Fruit fly (Drosophila melanogaster) whole organism, prepupa: Measurements from ENCODE around the gene Acp65Aa.
A peak's percentile ranks its signal among the peaks of the same experiment; 100 is the strongest.

ENCODE experiments used
- Blimp-1 ChIP-seq: fragments of 200-800 bp; sonication (Bioruptor generic); optimal IDR thresholded peaks from 3 replicates; lab custom pipeline; 2017; ENCODE audit warnings: missing biosample characterization, missing genetic modification characterization, mild to moderate bottlenecking, moderate library complexity, missing genetic modification reagents
- CG10631 ChIP-seq: fragments of 200-800 bp; sonication (Bioruptor generic); optimal IDR thresholded peaks from 2 replicates; lab custom pipeline; 2016; ENCODE audit warnings: missing biosample characterization, missing genetic modification characterization
- CG11294 ChIP-seq: fragments of 200-800 bp; sonication (Bioruptor generic); IDR thresholded peaks from 2 replicates; pipeline ENCODE4 v1.3.6; 2022; ENCODE audit warnings: missing biosample characterization, missing genetic modification characterization
- CG11762 ChIP-seq: fragments of 200-800 bp; sonication (Bioruptor generic); optimal IDR thresholded peaks from 3 replicates; lab custom pipeline; 2016; ENCODE audit warnings: missing biosample characterization, missing genetic modification characterization; ENCODE audit not compliant: insufficient read depth
- CG11902 ChIP-seq: fragments of 200-800 bp; sonication (Bioruptor generic); optimal IDR thresholded peaks from 3 replicates; lab custom pipeline; 2016; ENCODE audit warnings: missing biosample characterization, missing genetic modification characterization
- CG15336 ChIP-seq: fragments of 200-800 bp; sonication (Bioruptor generic); IDR thresholded peaks from 2 replicates; pipeline ENCODE4 v1.3.6; 2022; ENCODE audit warnings: missing biosample characterization, missing genetic modification characterization
- CG1621 ChIP-seq: fragments of 200-800 bp; sonication (Bioruptor generic); optimal IDR thresholded peaks from 3 replicates; lab custom pipeline; 2018; ENCODE audit warnings: missing biosample characterization, mild to moderate bottlenecking, missing genetic modification characterization
- CG3032 ChIP-seq: fragments of 200-800 bp; optimal IDR thresholded peaks from 2 replicates; lab custom pipeline; 2019; ENCODE audit warnings: missing biosample characterization, mild to moderate bottlenecking, missing genetic modification characterization, moderate library complexity
- CG34406 ChIP-seq: fragments of 200-800 bp; sonication (Bioruptor generic); optimal IDR thresholded peaks from 3 replicates; lab custom pipeline; 2016; ENCODE audit warnings: missing biosample characterization, missing genetic modification characterization
- CG3919 ChIP-seq: fragments of 200-800 bp; sonication (Bioruptor generic); optimal IDR thresholded peaks from 3 replicates; lab custom pipeline; 2016; ENCODE audit warnings: missing biosample characterization, missing genetic modification characterization
- CG4318 ChIP-seq: fragments of 200-800 bp; sonication (Bioruptor generic); optimal IDR thresholded peaks from 3 replicates; lab custom pipeline; 2017; ENCODE audit warnings: missing biosample characterization, mild to moderate bottlenecking, missing genetic modification characterization
- CG6163 ChIP-seq: fragments of 200-800 bp; sonication (Bioruptor generic); IDR thresholded peaks from 3 replicates; pipeline ENCODE4 v1.3.6; 2022; ENCODE audit warnings: missing biosample characterization, missing genetic modification characterization
- CG6276 ChIP-seq: fragments of 200-800 bp; sonication (Bioruptor generic); optimal IDR thresholded peaks from 2 replicates; lab custom pipeline; 2017; ENCODE audit warnings: missing biosample characterization, mild to moderate bottlenecking, missing genetic modification characterization
- CG6792 ChIP-seq: fragments of 200-800 bp; sonication (Bioruptor generic); optimal IDR thresholded peaks from 3 replicates; lab custom pipeline; 2016; ENCODE audit warnings: missing biosample characterization, missing genetic modification characterization
- CG6808 ChIP-seq: fragments of 200-800 bp; sonication (Bioruptor generic); optimal IDR thresholded peaks from 3 replicates; lab custom pipeline; 2017; ENCODE audit warnings: missing biosample characterization, missing genetic modification characterization, mild to moderate bottlenecking, moderate library complexity, missing genetic modification reagents
- CG6854 ChIP-seq: fragments of 200-800 bp; sonication (Bioruptor generic); optimal IDR thresholded peaks from 2 replicates; lab custom pipeline; 2017; ENCODE audit warnings: missing biosample characterization, mild to moderate bottlenecking, missing genetic modification characterization
- CG7368 ChIP-seq: fragments of 200-800 bp; sonication (Bioruptor generic); optimal IDR thresholded peaks from 3 replicates; lab custom pipeline; 2016; ENCODE audit warnings: missing biosample characterization, missing genetic modification characterization
- CG8119 ChIP-seq: fragments of 200-800 bp; sonication (Bioruptor generic); IDR thresholded peaks from 3 replicates; pipeline ENCODE4 v1.3.6; 2022; ENCODE audit warnings: missing biosample characterization, missing genetic modification characterization
- CG8319 ChIP-seq: fragments of 200-800 bp; sonication (Bioruptor generic); optimal IDR thresholded peaks from 3 replicates; lab custom pipeline; 2016; ENCODE audit warnings: missing biosample characterization, missing genetic modification characterization
- CG8632 ChIP-seq: fragments of 200-800 bp; sonication (Bioruptor generic); optimal IDR thresholded peaks from 3 replicates; lab custom pipeline; 2016; ENCODE audit warnings: missing biosample characterization, missing genetic modification characterization
- CG9139 ChIP-seq: fragments of 200-800 bp; sonication (Bioruptor generic); optimal IDR thresholded peaks from 3 replicates; lab custom pipeline; 2017; ENCODE audit warnings: missing biosample characterization, mild to moderate bottlenecking, missing genetic modification characterization
- Eip93F ChIP-seq: fragments of 200-800 bp; sonication (Bioruptor generic); optimal IDR thresholded peaks from 2 replicates; lab custom pipeline; 2016; ENCODE audit warnings: missing biosample characterization, mild to moderate bottlenecking, missing genetic modification characterization
- Ets21C ChIP-seq: fragments of 200-800 bp; sonication (Bioruptor generic); optimal IDR thresholded peaks from 3 replicates; lab custom pipeline; 2016; ENCODE audit warnings: missing biosample characterization, missing genetic modification characterization
- Ets96B ChIP-seq: fragments of 200-800 bp; optimal IDR thresholded peaks from 2 replicates; lab custom pipeline; 2019; ENCODE audit warnings: missing biosample characterization, mild to moderate bottlenecking, missing genetic modification characterization, moderate library complexity
- Hr38 ChIP-seq: sonication (Bioruptor generic); optimal IDR thresholded peaks from 2 replicates; lab custom pipeline; 2016; ENCODE audit warnings: missing biosample characterization, missing genetic modification characterization
- Hr39 ChIP-seq: fragments of 200-800 bp; sonication (Bioruptor generic); optimal IDR thresholded peaks from 2 replicates; lab custom pipeline; 2016; ENCODE audit warnings: missing biosample characterization, missing genetic modification characterization
- Hr4 ChIP-seq: fragments of 200-800 bp; sonication (Bioruptor generic); optimal IDR thresholded peaks from 3 replicates; lab custom pipeline; 2016; ENCODE audit warnings: missing biosample characterization, missing genetic modification characterization
- Lpt ChIP-seq: fragments of 200-800 bp; sonication (Bioruptor generic); optimal IDR thresholded peaks from 3 replicates; lab custom pipeline; 2016; ENCODE audit warnings: missing biosample characterization, missing genetic modification characterization
- Met ChIP-seq: fragments of 200-800 bp; sonication (Bioruptor generic); optimal IDR thresholded peaks from 3 replicates; lab custom pipeline; 2016; ENCODE audit warnings: missing biosample characterization, missing genetic modification characterization
- OdsH ChIP-seq: fragments of 200-800 bp; sonication (Bioruptor generic); optimal IDR thresholded peaks from 3 replicates; lab custom pipeline; 2016; ENCODE audit warnings: missing biosample characterization, missing genetic modification characterization
- Sox102F ChIP-seq: fragments of 200-800 bp; sonication (Bioruptor generic); optimal IDR thresholded peaks from 2 replicates; lab custom pipeline; 2016; ENCODE audit warnings: missing biosample characterization, mild to moderate bottlenecking, missing genetic modification characterization
- Sox14 ChIP-seq: fragments of 200-800 bp; sonication (Bioruptor generic); optimal IDR thresholded peaks from 3 replicates; lab custom pipeline; 2016; ENCODE audit warnings: missing biosample characterization, missing genetic modification characterization
- achi ChIP-seq: fragments of 200-800 bp; sonication (Bioruptor generic); optimal IDR thresholded peaks from 3 replicates; lab custom pipeline; 2016; ENCODE audit warnings: missing biosample characterization, missing genetic modification characterization
- acj6 ChIP-seq: fragments of 200-800 bp; sonication (Bioruptor generic); optimal IDR thresholded peaks from 3 replicates; lab custom pipeline; 2016; ENCODE audit warnings: missing biosample characterization, missing genetic modification characterization
- cyc ChIP-seq: fragments of 200-800 bp; sonication (Bioruptor generic); optimal IDR thresholded peaks from 3 replicates; lab custom pipeline; 2016; ENCODE audit warnings: missing biosample characterization, missing genetic modification characterization
- dsx ChIP-seq: fragments of 200-800 bp; optimal IDR thresholded peaks from 3 replicates; lab custom pipeline; 2019; ENCODE audit warnings: missing biosample characterization, mild to moderate bottlenecking, missing genetic modification characterization, moderate library complexity; ENCODE audit not compliant: poor library complexity, severe bottlenecking
- eg ChIP-seq: fragments of 200-800 bp; sonication (Bioruptor generic); IDR thresholded peaks from 3 replicates; pipeline ENCODE4 v1.3.6; 2022; ENCODE audit warnings: missing biosample characterization, missing genetic modification characterization
- esn ChIP-seq: fragments of 200-800 bp; sonication (Bioruptor generic); optimal IDR thresholded peaks from 2 replicates; lab custom pipeline; 2016; ENCODE audit warnings: missing biosample characterization, mild to moderate bottlenecking, missing genetic modification characterization, moderate library complexity
- fd59A ChIP-seq: fragments of 200-800 bp; sonication (Bioruptor generic); optimal IDR thresholded peaks from 2 replicates; lab custom pipeline; 2017; ENCODE audit warnings: missing biosample characterization, mild to moderate bottlenecking, missing genetic modification characterization, missing genetic modification reagents
- fd85E ChIP-seq: fragments of 200-800 bp; sonication (Bioruptor generic); optimal IDR thresholded peaks from 3 replicates; lab custom pipeline; 2016; ENCODE audit warnings: missing biosample characterization, missing genetic modification characterization
- lz ChIP-seq: fragments of 200-800 bp; sonication (Bioruptor generic); optimal IDR thresholded peaks from 3 replicates; lab custom pipeline; 2016; ENCODE audit warnings: missing biosample characterization, missing genetic modification characterization
- net ChIP-seq: fragments of 200-800 bp; sonication (Bioruptor generic); optimal IDR thresholded peaks from 3 replicates; lab custom pipeline; 2016; ENCODE audit warnings: missing biosample characterization, missing genetic modification characterization
- salr ChIP-seq, 2 experiments: fragments of 200-800 bp; sonication (Bioruptor generic); optimal IDR thresholded peaks; 3 replicates each; lab custom pipeline; 2016 to 2018; ENCODE audit warnings: missing biosample characterization in 2 of 2, missing genetic modification characterization in 2 of 2, mild to moderate bottlenecking in 1 of 2
- spab ChIP-seq: fragments of 200-800 bp; sonication (Bioruptor generic); optimal IDR thresholded peaks from 2 replicates; lab custom pipeline; 2017; ENCODE audit warnings: missing biosample characterization, mild to moderate bottlenecking, missing genetic modification characterization, missing genetic modification reagents
- ss ChIP-seq, 2 experiments: fragments of 200-800 bp; sonication (Bioruptor generic); optimal IDR thresholded peaks; 2 replicates in 1 of 2; 3 replicates in 1 of 2; lab custom pipeline; 2017 to 2018; ENCODE audit warnings: mild to moderate bottlenecking in 2 of 2, missing biosample characterization in 2 of 2, missing genetic modification characterization in 2 of 2, moderate library complexity in 1 of 2
- svp ChIP-seq: fragments of 200-800 bp; sonication (Bioruptor generic); peaks from one replicate; lab custom pipeline; 2016; ENCODE audit warnings: missing biosample characterization, missing genetic modification characterization

The Acp65Aa gene

dm6 chr3L:6188995-6189927, 36.7 kb upstream of the Acp65Aa start, which contains the start of the genes D19A and CG7386 (continued):
- peak; percentile 53; the same call in 2 of the 3 replicates for TF ChIP-seq eg
- TF ChIP-seq fd85E = no peak
- no peak for TF ChIP-seq CG11294 (GFP tag; lab: Robert Waterston, UW)
- no peak for TF ChIP-seq CG8319
- no peak for TF ChIP-seq spab (GFP tag; lab: Kevin White, UChicago)
- TF ChIP-seq salr (GFP tag; optimal IDR thresholded peaks at IDR 0.05; lab: Kevin White, UChicago) = peak in 1 of 2 experiments; percentile 40
- no peak for TF ChIP-seq CG4318
- no peak for TF ChIP-seq CG6854 (GFP tag; lab: Kevin White, UChicago)
- peak; percentile 58 for TF ChIP-seq CG10631 (GFP tag; lab: Kevin White, UChicago)
- peak; percentile 37 for TF ChIP-seq OdsH (GFP tag; lab: Kevin White, UChicago)
- peak; percentile 17 to 35 for TF ChIP-seq ss (GFP tag; optimal IDR thresholded peaks at IDR 0.05; lab: Kevin White, UChicago)
- peak; percentile 26 for TF ChIP-seq CG11902
- TF ChIP-seq CG6808 (GFP tag; lab: Kevin White, UChicago) = no peak
- TF ChIP-seq CG6792 = peak; percentile 34
- peak; percentile 11 for TF ChIP-seq Ets96B
- TF ChIP-seq CG8119 (GFP tag; lab: Robert Waterston, UW) = peak; percentile 25; the same call in 1 of the 3 replicates
- peak; percentile 46 for TF ChIP-seq Ets21C (GFP tag; lab: Kevin White, UChicago)
- peak; percentile 25 for TF ChIP-seq CG11762
- peak; percentile 19 for TF ChIP-seq dsx (GFP tag; lab: Kevin White, UChicago)
- TF ChIP-seq CG1621 (tag; lab: Kevin White, UChicago) = peak; percentile 21
- peak; percentile 46 for TF ChIP-seq cyc (GFP tag; lab: Kevin White, UChicago)
- no peak for TF ChIP-seq CG6276
- TF ChIP-seq lz (GFP tag; lab: Kevin White, UChicago) = peak; percentile 56
- peak; percentile 66 for TF ChIP-seq CG6163
- TF ChIP-seq Sox102F (GFP tag; lab: Kevin White, UChicago) = no peak
- peak; percentile 50 for TF ChIP-seq CG15336 (GFP tag; lab: Robert Waterston, UW)
- TF ChIP-seq Blimp-1 (GFP tag; lab: Kevin White, UChicago) = no peak
- TF ChIP-seq Hr4 = peak; percentile 49
- peak; percentile 67 for TF ChIP-seq esn
- TF ChIP-seq CG34406 (GFP tag; lab: Kevin White, UChicago) = peak; percentile 38
- peak; percentile 10 for TF ChIP-seq Lpt (GFP tag; lab: Kevin White, UChicago)
- no peak for TF ChIP-seq CG9139 (GFP tag; lab: Kevin White, UChicago)
- peak; percentile 1 for TF ChIP-seq fd59A
- TF ChIP-seq CG3919 = peak; percentile 48

dm6 chr3L:6184884-6185438, 32.4 kb upstream of the Acp65Aa start, which contains the start of the genes D19B and CG43293:
TSS of gene D19B (minus strand) at chr3L:6184920.
TSS of gene CG43293 (plus strand) at chr3L:6185189.
- TF ChIP-seq Met (GFP tag; lab: Kevin White, UChicago) (peak; percentile 85), svp (peak; percentile 92), Lpt (GFP tag; lab: Kevin White, UChicago) (peak; percentile 85), Hr38 (GFP tag; lab: Kevin White, UChicago) (no peak), achi (peak; percentile 90), Hr39 (peak; percentile 85), Sox14 (peak; percentile 88), CG6276 (peak; percentile 36), acj6 (peak; percentile 90), CG7368 (GFP tag; lab: Kevin White, UChicago) (peak; percentile 91), spab (GFP tag; lab: Kevin White, UChicago) (peak; percentile 81), CG8119 (GFP tag; lab: Robert Waterston, UW) (peak; percentile 91), CG9139 (GFP tag; lab: Kevin White, UChicago) (peak; percentile 69), CG11902 (peak; percentile 68), ss (GFP tag; optimal IDR thresholded peaks at IDR 0.05; lab: Kevin White, UChicago) (no peak), Eip93F (peak; percentile 80), CG1621 (tag; lab: Kevin White, UChicago) (peak; percentile 86), salr (GFP tag; optimal IDR thresholded peaks at IDR 0.05; lab: Kevin White, UChicago) (peak; percentile 76 to 80), CG6808 (GFP tag; lab: Kevin White, UChicago) (peak; percentile 76), CG15336 (GFP tag; lab: Robert Waterston, UW) (peak; percentile 91), esn (peak; percentile 90), net (GFP tag; lab: Kevin White, UChicago) (peak; percentile 93), CG3032 (tag; lab: Kevin White, UChicago) (peak; percentile 81), cyc (GFP tag; lab: Kevin White, UChicago) (peak; percentile 84), CG8632 (GFP tag; lab: Kevin White, UChicago) (peak; percentile 82), CG11762 (peak; percentile 69), OdsH (GFP tag; lab: Kevin White, UChicago) (peak; percentile 91)
